Fruit fly (Drosophila melanogaster) whole organism, embryonic: ENCODE measurements around the gene CG15429.

Source experiments
- Adf1 ChIP-seq: fragments of 200-800 bp; sonication (Bioruptor generic); IDR thresholded peaks from 2 replicates; pipeline ENCODE4 v1.3.6; 2022; ENCODE audit warnings: missing biosample characterization, missing genetic modification characterization
- BEAF-32 ChIP-seq: fragments of 200-800 bp; sonication (Bioruptor generic); optimal IDR thresholded peaks from 3 replicates; lab custom pipeline; 2017; ENCODE audit warnings: missing biosample characterization, missing genetic modification characterization, mild to moderate bottlenecking, moderate library complexity, missing genetic modification reagents
- CG10147 ChIP-seq: fragments of 200-800 bp; sonication (Bioruptor generic); optimal IDR thresholded peaks from 2 replicates; lab custom pipeline; 2019; ENCODE audit warnings: missing biosample characterization, mild to moderate bottlenecking, missing genetic modification characterization, moderate library complexity
- CG10543 ChIP-seq: fragments of 200-800 bp; sonication (Bioruptor generic); optimal IDR thresholded peaks from 3 replicates; lab custom pipeline; 2017; ENCODE audit warnings: missing biosample characterization, mild to moderate bottlenecking, missing genetic modification characterization, moderate library complexity
- CG12391 ChIP-seq: fragments of 200-800 bp; sonication (Bioruptor generic); optimal IDR thresholded peaks from 3 replicates; lab custom pipeline; 2018; ENCODE audit warnings: missing biosample characterization, mild to moderate bottlenecking, missing genetic modification characterization, moderate library complexity
- CG12744 ChIP-seq: fragments of 200-800 bp; sonication (Bioruptor generic); optimal IDR thresholded peaks from 2 replicates; lab custom pipeline; 2016; ENCODE audit warnings: missing biosample characterization, missing genetic modification characterization
- CG13296 ChIP-seq: fragments of 200-800 bp; sonication (Bioruptor generic); optimal IDR thresholded peaks from 3 replicates; lab custom pipeline; 2018; ENCODE audit warnings: missing biosample characterization, mild to moderate bottlenecking, missing genetic modification characterization
- CG13894 ChIP-seq: fragments of 200-800 bp; sonication (Bioruptor generic); optimal IDR thresholded peaks from 3 replicates; lab custom pipeline; 2018; ENCODE audit warnings: missing biosample characterization, mild to moderate bottlenecking, missing genetic modification characterization, moderate library complexity
- CG14014 ChIP-seq: fragments of 200-800 bp; sonication (Bioruptor generic); IDR thresholded peaks from 2 replicates; pipeline ENCODE4 v1.3.6; 2022; ENCODE audit warnings: missing biosample characterization, missing genetic modification characterization
- CG14965 ChIP-seq: fragments of 200-800 bp; sonication (Bioruptor generic); optimal IDR thresholded peaks from 2 replicates; lab custom pipeline; 2016; ENCODE audit warnings: missing biosample characterization, missing genetic modification characterization, borderline replicate concordance
- CG15073 ChIP-seq: fragments of 200-800 bp; sonication (Bioruptor generic); optimal IDR thresholded peaks from 2 replicates; lab custom pipeline; 2016; ENCODE audit warnings: missing biosample characterization, missing genetic modification characterization
- CG17802 ChIP-seq: fragments of 200-800 bp; sonication (Bioruptor generic); optimal IDR thresholded peaks from 2 replicates; lab custom pipeline; 2018; ENCODE audit warnings: missing biosample characterization, mild to moderate bottlenecking, missing genetic modification characterization, moderate library complexity
- CG18262 ChIP-seq: fragments of 200-800 bp; optimal IDR thresholded peaks from 3 replicates; lab custom pipeline; 2019; ENCODE audit warnings: missing biosample characterization, mild to moderate bottlenecking, missing genetic modification characterization, moderate library complexity
- CG18476 ChIP-seq: fragments of 200-800 bp; sonication (Bioruptor generic); optimal IDR thresholded peaks from 2 replicates; lab custom pipeline; 2016; ENCODE audit warnings: missing biosample characterization, mild to moderate bottlenecking, missing genetic modification characterization
- CG2712 ChIP-seq: fragments of 200-800 bp; optimal IDR thresholded peaks from 3 replicates; lab custom pipeline; 2019; ENCODE audit warnings: missing biosample characterization, mild to moderate bottlenecking, missing genetic modification characterization, moderate library complexity
- CG34376 ChIP-seq: fragments of 200-800 bp; sonication (Bioruptor generic); optimal IDR thresholded peaks from 2 replicates; lab custom pipeline; 2018; ENCODE audit warnings: missing biosample characterization, mild to moderate bottlenecking, missing genetic modification characterization
- CG3726 ChIP-seq: fragments of 200-800 bp; sonication (Bioruptor generic); IDR thresholded peaks from 3 replicates; pipeline ENCODE4, ENCODE4 v1.3.6; 2022; ENCODE audit warnings: missing biosample characterization, missing genetic modification characterization
- CG6254 ChIP-seq: fragments of 200-800 bp; sonication (Bioruptor generic); optimal IDR thresholded peaks from 3 replicates; lab custom pipeline; 2017; ENCODE audit warnings: mild to moderate bottlenecking, missing biosample characterization, missing genetic modification reagents, missing genetic modification characterization
- CG6813 ChIP-seq: fragments of 200-800 bp; sonication (Bioruptor generic); optimal IDR thresholded peaks from 2 replicates; lab custom pipeline; 2017; ENCODE audit warnings: missing biosample characterization, missing genetic modification characterization, mild to moderate bottlenecking, moderate library complexity, missing genetic modification reagents
- CG7556 ChIP-seq: fragments of 200-800 bp; sonication (Bioruptor generic); optimal IDR thresholded peaks from 2 replicates; lab custom pipeline; 2017; ENCODE audit warnings: missing biosample characterization, mild to moderate bottlenecking, missing genetic modification characterization
- CG9727 ChIP-seq: fragments of 200-800 bp; sonication (Bioruptor generic); optimal IDR thresholded peaks from 3 replicates; lab custom pipeline; 2017; ENCODE audit warnings: missing biosample characterization, mild to moderate bottlenecking, missing genetic modification characterization
- CHES-1-like ChIP-seq: fragments of 200-800 bp; sonication (Bioruptor generic); optimal IDR thresholded peaks from 2 replicates; lab custom pipeline; 2016; ENCODE audit warnings: missing biosample characterization, missing genetic modification characterization
- D19A ChIP-seq: fragments of 200-800 bp; optimal IDR thresholded peaks from 3 replicates; lab custom pipeline; 2019; ENCODE audit warnings: missing biosample characterization, mild to moderate bottlenecking, missing genetic modification characterization, moderate library complexity
- Dek ChIP-seq: fragments of 200-800 bp; sonication (Bioruptor generic); optimal IDR thresholded peaks from 3 replicates; lab custom pipeline; 2019; ENCODE audit warnings: missing biosample characterization, mild to moderate bottlenecking, missing genetic modification characterization, moderate library complexity
- Dip3 ChIP-seq: fragments of 200-800 bp; sonication (Bioruptor generic); optimal IDR thresholded peaks from 3 replicates; lab custom pipeline; 2016; ENCODE audit warnings: missing biosample characterization, missing genetic modification characterization
- Gug ChIP-seq: fragments of 200-800 bp; sonication (Bioruptor generic); IDR thresholded peaks from 4 replicates; pipeline ENCODE4 v1.3.6; 2022; ENCODE audit warnings: missing biosample characterization, missing genetic modification characterization
- HmgZ ChIP-seq: fragments of 200-800 bp; sonication (Bioruptor generic); optimal IDR thresholded peaks from 2 replicates; lab custom pipeline; 2018; ENCODE audit warnings: missing biosample characterization, mild to moderate bottlenecking, missing genetic modification characterization
- Hr78 ChIP-seq, 2 experiments: fragments of 200-800 bp in 1 of 2; fragments of >200 bp in 1 of 2; sonication (Bioruptor generic) in 1 of 2; optimal IDR thresholded peaks; 2 replicates each; lab custom pipeline; 2017 to 2019; ENCODE audit warnings: missing biosample characterization in 2 of 2, missing genetic modification characterization in 2 of 2, mild to moderate bottlenecking in 1 of 2, moderate library complexity in 1 of 2
- Lhr ChIP-seq: fragments of 200-800 bp; sonication (Bioruptor generic); optimal IDR thresholded peaks from 3 replicates; lab custom pipeline; 2017; ENCODE audit warnings: mild to moderate bottlenecking, missing biosample characterization, missing genetic modification reagents, missing genetic modification characterization
- Med ChIP-seq: fragments of 200-800 bp; sonication (Bioruptor generic); peaks from one replicate; lab custom pipeline; 2016; ENCODE audit warnings: missing biosample characterization, missing genetic modification characterization, mild to moderate bottlenecking, inconsistent platforms, moderate library complexity
- Opbp ChIP-seq: fragments of 200-800 bp; sonication (Bioruptor generic); IDR thresholded peaks from 3 replicates; pipeline ENCODE4 v1.3.6; 2022; ENCODE audit warnings: missing biosample characterization, missing genetic modification characterization; ENCODE audit not compliant: partially characterized antibody
- Sox102F ChIP-seq: fragments of 200-800 bp; sonication (Bioruptor generic); optimal IDR thresholded peaks from 2 replicates; lab custom pipeline; 2018; ENCODE audit warnings: missing biosample characterization, mild to moderate bottlenecking, missing genetic modification characterization, moderate library complexity
- Sry-δ ChIP-seq: fragments of 200-800 bp; sonication (Bioruptor generic); optimal IDR thresholded peaks from 2 replicates; lab custom pipeline; 2016; ENCODE audit warnings: missing biosample characterization, missing genetic modification characterization
- TFAM ChIP-seq: fragments of 200-800 bp; sonication (Bioruptor generic); optimal IDR thresholded peaks from 2 replicates; lab custom pipeline; 2017; ENCODE audit warnings: missing biosample characterization, missing genetic modification characterization, inconsistent platforms
- Usf ChIP-seq: fragments of 200-800 bp; sonication (Bioruptor generic); optimal IDR thresholded peaks from 2 replicates; lab custom pipeline; 2017; ENCODE audit warnings: missing genotype, missing biosample characterization, missing genetic modification characterization
- ac ChIP-seq: fragments of 200-800 bp; sonication (Bioruptor generic); optimal IDR thresholded peaks from 3 replicates; lab custom pipeline; 2017; ENCODE audit warnings: missing biosample characterization, mild to moderate bottlenecking, missing genetic modification characterization
- az2 ChIP-seq: fragments of 200-800 bp; sonication (Bioruptor generic); optimal IDR thresholded peaks from 3 replicates; lab custom pipeline; 2016; ENCODE audit warnings: missing biosample characterization, missing genetic modification characterization
- fd96Cb ChIP-seq: fragments of 200-800 bp; sonication (Bioruptor generic); optimal IDR thresholded peaks from 2 replicates; lab custom pipeline; 2018; ENCODE audit warnings: missing biosample characterization, mild to moderate bottlenecking, missing genetic modification characterization, moderate library complexity
- gem ChIP-seq: fragments of 200-800 bp; sonication (Bioruptor generic); optimal IDR thresholded peaks from 2 replicates; lab custom pipeline; 2019; ENCODE audit warnings: missing biosample characterization, mild to moderate bottlenecking, missing genetic modification characterization, moderate library complexity
- ham ChIP-seq: fragments of 200-800 bp; sonication (Bioruptor generic); IDR thresholded peaks from 2 replicates; pipeline ENCODE4 v1.3.6; 2022; ENCODE audit warnings: missing biosample characterization, missing genetic modification characterization
- kah ChIP-seq: fragments of 200-800 bp; sonication (Bioruptor generic); optimal IDR thresholded peaks from 2 replicates; lab custom pipeline; 2018; ENCODE audit warnings: missing biosample characterization, mild to moderate bottlenecking, missing genetic modification characterization
- klu ChIP-seq: fragments of 200-800 bp; sonication (Bioruptor generic); IDR thresholded peaks from 2 replicates; pipeline ENCODE4 v1.3.6; 2022; ENCODE audit warnings: missing biosample characterization, missing genetic modification characterization
- knrl ChIP-seq: fragments of 200-800 bp; sonication (Bioruptor generic); IDR thresholded peaks from 3 replicates; pipeline ENCODE4 v1.3.6; 2022; ENCODE audit warnings: missing biosample characterization, missing genetic modification characterization; ENCODE audit not compliant: partially characterized antibody
- lola ChIP-seq, 3 experiments: fragments of >200 bp in 2 of 3; fragments of 200-800 bp in 1 of 3; sonication (Bioruptor generic) in 1 of 3; optimal IDR thresholded peaks; 2 replicates each; lab custom pipeline; 2017 to 2019; ENCODE audit warnings: missing biosample characterization in 3 of 3, missing genetic modification characterization in 3 of 3, mild to moderate bottlenecking in 1 of 3, moderate library complexity in 1 of 3
- oc ChIP-seq: fragments of 200-800 bp; sonication (Bioruptor generic); optimal IDR thresholded peaks from 2 replicates; lab custom pipeline; 2018; ENCODE audit warnings: missing biosample characterization, mild to moderate bottlenecking, missing genetic modification characterization, moderate library complexity
- sens ChIP-seq: fragments of 200-800 bp; sonication (Bioruptor generic); peaks from one replicate; lab custom pipeline; 2016; ENCODE audit warnings: missing biosample characterization, missing genetic modification characterization
- sima ChIP-seq: fragments of 200-800 bp; sonication (Bioruptor generic); optimal IDR thresholded peaks from 2 replicates; lab custom pipeline; 2016; ENCODE audit warnings: missing biosample characterization, missing genetic modification characterization
- slp2 ChIP-seq: fragments of 200-800 bp; sonication (Bioruptor generic); optimal IDR thresholded peaks from 2 replicates; lab custom pipeline; 2016; ENCODE audit warnings: missing biosample characterization, missing genetic modification characterization
- ssp ChIP-seq: fragments of 200-800 bp; sonication (Bioruptor generic); IDR thresholded peaks from 2 replicates; pipeline ENCODE4 v1.3.6; 2022; ENCODE audit warnings: missing biosample characterization, missing genetic modification characterization
- z ChIP-seq: fragments of 200-800 bp; sonication (Bioruptor generic); IDR thresholded peaks from 3 replicates; pipeline ENCODE4 v1.3.6; 2022; ENCODE audit warnings: missing biosample characterization, missing genetic modification characterization

Gene CG15429

dm6 chr2L:4364914-4365313, 12.1 kb downstream of the CG15429 start (continued):
- TF ChIP-seq Dek (tag; lab: Kevin White, UChicago) (no peak), CG12391 (no peak), sima (no peak), CG12744 (GFP tag; lab: Kevin White, UChicago) (no peak), ham (GFP tag; lab: Robert Waterston, UW) (no peak), BEAF-32 (no peak), CG17802 (tag; lab: Kevin White, UChicago) (no peak), klu (GFP tag; lab: Robert Waterston, UW) (no peak), CG13296 (no peak), CG18262 (peak; percentile 30), Usf (GFP tag; lab: Kevin White, UChicago) (no peak), ac (GFP tag; lab: Kevin White, UChicago) (peak; percentile 50), gem (tag; lab: Kevin White, UChicago) (no peak), ssp (GFP tag; lab: Robert Waterston, UW) (no peak), CG13894 (tag; lab: Kevin White, UChicago) (no peak), Dip3 (GFP tag; lab: Kevin White, UChicago) (no peak), CG10147 (no peak), CG18476 (GFP tag; lab: Kevin White, UChicago) (no peak), knrl (GFP tag; lab: Robert Waterston, UW) (no peak), z (GFP tag; lab: Robert Waterston, UW) (0 out of 3 replicates have a peak, but pooled peaks have one; percentile 41), CG7556 (GFP tag; lab: Kevin White, UChicago) (no peak), oc (tag; lab: Kevin White, UChicago) (peak; percentile 15), HmgZ (tag; lab: Kevin White, UChicago) (no peak), sens (GFP tag; lab: Kevin White, UChicago) (peak; percentile 76), CG10543 (no peak), Adf1 (GFP tag; lab: Robert Waterston, UW) (no peak), Sry-δ (GFP tag; lab: Kevin White, UChicago) (no peak), CG3726 (GFP tag; lab: Robert Waterston, UW) (no peak), CG6813 (GFP tag; lab: Kevin White, UChicago) (peak; percentile 44), CG15073 (GFP tag; lab: Kevin White, UChicago) (no peak), fd96Cb (tag; lab: Kevin White, UChicago) (no peak), Hr78 (GFP tag; optimal IDR thresholded peaks at IDR 0.05; lab: Kevin White, UChicago) (peak in 1 of 2 experiments; percentile 74), kah (GFP tag; lab: Kevin White, UChicago) (no peak), Lhr (GFP tag; lab: Kevin White, UChicago) (peak; percentile 1), az2 (GFP tag; lab: Kevin White, UChicago) (no peak), CG14965 (no peak), lola (GFP tag; optimal IDR thresholded peaks at IDR 0.05; lab: Kevin White, UChicago) (peak in 1 of 3 experiments; percentile 41), Opbp (GFP tag; lab: Robert Waterston, UW) (no peak), CG14014 (GFP tag; lab: Robert Waterston, UW) (no peak), Med (GFP tag; lab: Kevin White, UChicago) (peak; percentile 5), D19A (tag; lab: Kevin White, UChicago) (peak; percentile 37), CHES-1-like (GFP tag; lab: Kevin White, UChicago) (no peak), Sox102F (GFP tag; lab: Kevin White, UChicago) (no peak), Gug (GFP tag; lab: Robert Waterston, UW) (no peak), CG2712 (tag; lab: Kevin White, UChicago) (peak; percentile 15), TFAM (GFP tag; lab: Kevin White, UChicago) (no peak), CG9727 (GFP tag; lab: Kevin White, UChicago) (peak; percentile 38), CG6254 (GFP tag; lab: Kevin White, UChicago) (no peak), CG34376 (GFP tag; lab: Kevin White, UChicago) (no peak), slp2 (GFP tag; lab: Kevin White, UChicago) (no peak)
